Fruit fly (Drosophila melanogaster): ENCODE results near the gene CG33493.

Gene CG33493

DNA sequence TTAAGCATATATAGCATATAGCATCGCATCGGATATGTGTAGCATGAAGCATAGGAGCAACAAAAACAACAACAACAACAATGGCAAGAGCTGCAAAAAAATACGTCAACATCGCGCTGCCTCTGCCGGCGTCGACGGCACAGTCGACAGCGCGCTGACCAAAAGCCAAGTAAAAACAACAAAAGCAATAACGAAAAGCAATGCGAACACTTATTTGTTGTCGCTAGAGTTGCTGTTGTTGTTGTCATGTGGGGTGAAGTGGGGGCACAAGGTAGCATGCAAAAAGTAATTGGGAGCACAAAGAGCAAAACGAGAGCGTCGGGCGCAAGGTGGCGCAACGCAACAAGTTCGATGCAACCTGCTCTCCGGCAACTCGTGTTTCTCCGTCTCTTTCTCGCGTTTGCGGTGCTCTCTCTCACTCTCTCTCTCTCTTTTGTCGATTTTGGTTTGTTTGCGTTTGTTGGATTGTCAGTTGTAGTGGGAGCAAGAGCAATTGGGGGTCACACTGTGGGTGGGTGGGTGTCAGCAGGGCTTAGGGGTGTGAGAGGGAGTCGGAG is 46.2 kb upstream of the CG33493 start (continued):
- TF ChIP-seq Pdp1 (GFP tag; optimal IDR thresholded peaks at IDR 0.05) (no peak), CG18599 (GFP tag; optimal IDR thresholded peaks at IDR 0.05) (no peak), CG1832 (GFP tag; optimal IDR thresholded peaks at IDR 0.05) (peak; percentile 84), ara (GFP tag; IDR thresholded peaks at IDR 0.05) (no peak), Dip2 (GFP tag; IDR thresholded peaks at IDR 0.05) (no peak), CG12391 (tag; optimal IDR thresholded peaks at IDR 0.05) (no peak), CG6813 (GFP tag; optimal IDR thresholded peaks at IDR 0.05) (no peak), CG17912 (GFP tag; optimal IDR thresholded peaks at IDR 0.05) (no peak), CG2116 (GFP tag; optimal IDR thresholded peaks at IDR 0.05) (no peak), tin (GFP tag; optimal IDR thresholded peaks at IDR 0.05) (no peak), stc (GFP tag; IDR thresholded peaks at IDR 0.05) (no peak), Atf6 (GFP tag; IDR thresholded peaks at IDR 0.05) (no peak; the same call in 1 of the 2 replicates), CG18476 (GFP tag; optimal IDR thresholded peaks at IDR 0.05) (no peak), CG12744 (GFP tag; optimal IDR thresholded peaks at IDR 0.05) (no peak), ind (GFP tag; optimal IDR thresholded peaks at IDR 0.05) (no peak), CG18764 (GFP tag; optimal IDR thresholded peaks at IDR 0.05) (no peak), Sin3A (optimal IDR thresholded peaks at IDR 0.05) (no peak), CG13424 (tag; optimal IDR thresholded peaks at IDR 0.05) (no peak), Vsx1 (GFP tag; optimal IDR thresholded peaks at IDR 0.05) (no peak), CG17612 (GFP tag; IDR thresholded peaks at IDR 0.05) (no peak), CG14014 (GFP tag; IDR thresholded peaks at IDR 0.05) (peak; percentile 4; the same call in 1 of the 2 replicates), CG11695 (GFP tag; IDR thresholded peaks at IDR 0.05) (no peak), crp (GFP tag; optimal IDR thresholded peaks at IDR 0.05) (no peak), Aef1 (GFP tag; IDR thresholded peaks at IDR 0.05) (peak; percentile 49; the same call in 2 of the 3 replicates), otp (GFP tag; IDR thresholded peaks at IDR 0.05) (no peak), stwl (tag; optimal IDR thresholded peaks at IDR 0.05) (no peak), CG12104 (GFP tag; optimal IDR thresholded peaks at IDR 0.05) (no peak), CG4282 (GFP tag; optimal IDR thresholded peaks at IDR 0.05) (no peak), sisA (GFP tag; IDR thresholded peaks at IDR 0.05) (no peak), kay (GFP tag; optimal IDR thresholded peaks at IDR 0.05) (no peak), CG34224 (GFP tag; IDR thresholded peaks at IDR 0.05; ENCODE audit: partially characterized antibody) (peak; percentile 49; the same call in 1 of the 3 replicates), zen (tag; optimal IDR thresholded peaks at IDR 0.05) (no peak), CG6654 (GFP tag; optimal IDR thresholded peaks at IDR 0.05) (no peak), CG10543 (GFP tag; optimal IDR thresholded peaks at IDR 0.05) (no peak), croc (GFP tag; conservative IDR thresholded peaks at IDR 0.05) (no peak), Doc2 (GFP tag; IDR thresholded peaks at IDR 0.05) (no peak), trem (tag; optimal IDR thresholded peaks at IDR 0.05) (no peak), CG16863 (GFP tag; optimal IDR thresholded peaks at IDR 0.05) (no peak), CG11504 (tag; optimal IDR thresholded peaks at IDR 0.05) (no peak), HmgZ (tag; optimal IDR thresholded peaks at IDR 0.05) (no peak), Rfx (GFP tag; IDR thresholded peaks at IDR 0.05) (no peak; the same call in 1 of the 2 replicates), zf30C (GFP tag; optimal IDR thresholded peaks at IDR 0.05) (no peak), maf-S (GFP tag; optimal IDR thresholded peaks at IDR 0.05) (no peak), CG15073 (GFP tag; optimal IDR thresholded peaks at IDR 0.05) (no peak), Ets65A (GFP tag) (no peak), oc (tag; optimal IDR thresholded peaks at IDR 0.05) (no peak), vnd (GFP tag; IDR thresholded peaks at IDR 0.05; ENCODE audit: partially characterized antibody) (no peak), Sox102F (GFP tag; optimal IDR thresholded peaks at IDR 0.05) (no peak), CG3407 (GFP tag; optimal IDR thresholded peaks at IDR 0.05) (no peak), CG8478 (optimal IDR thresholded peaks at IDR 0.05) (peak; percentile 7), CG10431 (GFP tag; optimal IDR thresholded peaks at IDR 0.05) (no peak)

Data from whole organism, embryonic.